Worm (Caenorhabditis elegans): Measurements from ENCODE around the gene W01C8.5.

DNA sequence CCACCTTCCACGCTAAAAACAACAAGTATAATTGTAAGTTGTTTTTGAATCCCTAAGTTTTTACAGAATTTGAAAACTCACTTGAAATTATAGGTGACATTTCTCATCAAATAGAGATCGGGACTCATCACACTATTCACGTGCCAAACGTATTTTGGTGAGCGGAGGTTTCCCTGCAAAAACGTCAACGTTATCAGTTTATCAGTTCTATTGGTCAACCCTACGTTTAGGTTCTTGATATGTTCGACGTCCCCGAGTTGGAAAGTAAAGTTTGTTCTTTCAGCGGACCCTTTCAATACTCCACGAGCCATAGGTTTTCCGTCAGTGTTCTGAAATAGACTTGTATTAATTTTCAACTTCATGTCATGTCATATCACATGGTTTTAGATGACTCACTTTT is 1.7 kb downstream of the W01C8.5 start:
- no peak for TF ChIP-seq athp-1 (tag; optimal IDR thresholded peaks at IDR 0.05)
- no peak for TF ChIP-seq Y67H2A.10 (GFP tag; conservative IDR thresholded peaks at IDR 0.05)
- no peak for TF ChIP-seq lag-1 (GFP tag; IDR thresholded peaks at IDR 0.05)
- no peak for TF ChIP-seq ztf-3 (GFP tag; optimal IDR thresholded peaks at IDR 0.05)
- no peak for TF ChIP-seq ztf-6 (GFP tag; IDR thresholded peaks at IDR 0.05)
